Fruit fly (Drosophila melanogaster) whole organism, embryonic: ENCODE data around the gene Mbs.

Source experiments
- Bteb2 ChIP-seq: fragments of 200-800 bp; sonication (Bioruptor generic); optimal IDR thresholded peaks from 2 replicates; lab custom pipeline; 2016; ENCODE audit warnings: missing biosample characterization, missing genetic modification characterization
- CG11085 ChIP-seq: fragments of 200-800 bp; sonication (Bioruptor generic); IDR thresholded peaks from 2 replicates; pipeline ENCODE4 v1.3.6; 2022; ENCODE audit warnings: missing biosample characterization, missing genetic modification characterization
- CG11504 ChIP-seq: fragments of 200-800 bp; sonication (Bioruptor generic); optimal IDR thresholded peaks from 3 replicates; lab custom pipeline; 2019; ENCODE audit warnings: missing biosample characterization, mild to moderate bottlenecking, missing genetic modification characterization, moderate library complexity
- CG12071 ChIP-seq: fragments of 200-800 bp; sonication (Bioruptor generic); optimal IDR thresholded peaks from 3 replicates; lab custom pipeline; 2018; ENCODE audit warnings: missing biosample characterization, mild to moderate bottlenecking, missing genetic modification characterization
- CG12104 ChIP-seq: fragments of 200-800 bp; sonication (Bioruptor generic); optimal IDR thresholded peaks from 3 replicates; lab custom pipeline; 2016; ENCODE audit warnings: missing biosample characterization, missing genetic modification characterization
- CG12744 ChIP-seq: fragments of 200-800 bp; sonication (Bioruptor generic); optimal IDR thresholded peaks from 2 replicates; lab custom pipeline; 2016; ENCODE audit warnings: missing biosample characterization, missing genetic modification characterization
- CG12942 ChIP-seq: fragments of 200-800 bp; sonication (Bioruptor generic); optimal IDR thresholded peaks from 3 replicates; lab custom pipeline; 2016; ENCODE audit warnings: missing biosample characterization, missing genetic modification characterization
- CG13775 ChIP-seq: fragments of 200-800 bp; sonication (Bioruptor generic); optimal IDR thresholded peaks from 3 replicates; lab custom pipeline; 2017; ENCODE audit warnings: missing biosample characterization, mild to moderate bottlenecking, missing genetic modification characterization
- CG14710 ChIP-seq: fragments of 200-800 bp; sonication (Bioruptor generic); optimal IDR thresholded peaks from 3 replicates; lab custom pipeline; 2019; ENCODE audit warnings: missing biosample characterization, mild to moderate bottlenecking, missing genetic modification characterization, moderate library complexity
- CG15514 ChIP-seq: fragments of 200-800 bp; sonication (Bioruptor generic); optimal IDR thresholded peaks from 3 replicates; lab custom pipeline; 2017; ENCODE audit warnings: missing biosample characterization, missing genetic modification characterization, mild to moderate bottlenecking, moderate library complexity, missing genetic modification reagents
- CG17328 ChIP-seq: fragments of 200-800 bp; sonication (Bioruptor generic); IDR thresholded peaks from 2 replicates; pipeline ENCODE4 v1.3.6; 2022; ENCODE audit warnings: missing biosample characterization, missing genetic modification characterization
- CG17568 ChIP-seq: fragments of 200-800 bp; sonication (Bioruptor generic); optimal IDR thresholded peaks from 2 replicates; lab custom pipeline; 2018; ENCODE audit warnings: missing biosample characterization, mild to moderate bottlenecking, missing genetic modification characterization, moderate library complexity
- CG18011 ChIP-seq: fragments of 200-800 bp; sonication (Bioruptor generic); optimal IDR thresholded peaks from 2 replicates; lab custom pipeline; 2017; ENCODE audit warnings: missing biosample characterization, missing genetic modification characterization, mild to moderate bottlenecking, moderate library complexity, missing genotype
- CG1832 ChIP-seq: fragments of 200-800 bp; sonication (Bioruptor generic); optimal IDR thresholded peaks from 2 replicates; lab custom pipeline; 2017; ENCODE audit warnings: missing biosample characterization, mild to moderate bottlenecking, missing genetic modification characterization, inconsistent platforms
- CG33557 ChIP-seq: fragments of 200-800 bp; sonication (Bioruptor generic); optimal IDR thresholded peaks from 2 replicates; lab custom pipeline; 2019; ENCODE audit warnings: missing biosample characterization, mild to moderate bottlenecking, missing genetic modification characterization, moderate library complexity
- CG5245 ChIP-seq: fragments of 200-800 bp; sonication (Bioruptor generic); optimal IDR thresholded peaks from 3 replicates; lab custom pipeline; 2016; ENCODE audit warnings: missing biosample characterization, missing genetic modification characterization
- CG8281 ChIP-seq: fragments of 200-800 bp; sonication (Bioruptor generic); optimal IDR thresholded peaks from 2 replicates; lab custom pipeline; 2018; ENCODE audit warnings: missing biosample characterization, mild to moderate bottlenecking, missing genetic modification characterization, moderate library complexity
- CG8924 ChIP-seq: fragments of 200-800 bp; optimal IDR thresholded peaks from 3 replicates; lab custom pipeline; 2019; ENCODE audit warnings: missing biosample characterization, mild to moderate bottlenecking, missing genetic modification characterization, moderate library complexity
- CrebB ChIP-seq: fragments of 200-800 bp; sonication (Bioruptor generic); optimal IDR thresholded peaks from 3 replicates; lab custom pipeline; 2018; ENCODE audit warnings: missing biosample characterization, mild to moderate bottlenecking, missing genetic modification characterization
- Dbx ChIP-seq: fragments of 200-800 bp; sonication (Bioruptor generic); IDR thresholded peaks from 3 replicates; pipeline ENCODE4 v1.3.6; 2022; ENCODE audit warnings: missing biosample characterization, missing genetic modification characterization
- Dek ChIP-seq: fragments of 200-800 bp; sonication (Bioruptor generic); optimal IDR thresholded peaks from 3 replicates; lab custom pipeline; 2019; ENCODE audit warnings: missing biosample characterization, mild to moderate bottlenecking, missing genetic modification characterization, moderate library complexity
- Hmx ChIP-seq: fragments of 200-800 bp; sonication (Bioruptor generic); optimal IDR thresholded peaks from 2 replicates; lab custom pipeline; 2016; ENCODE audit warnings: missing biosample characterization, missing genetic modification characterization
- Meics ChIP-seq: fragments of 200-800 bp; sonication (Bioruptor generic); optimal IDR thresholded peaks from 2 replicates; lab custom pipeline; 2017; ENCODE audit warnings: missing biosample characterization, mild to moderate bottlenecking, missing genetic modification characterization
- NFAT ChIP-seq: fragments of 200-800 bp; sonication (Bioruptor generic); IDR thresholded peaks from 2 replicates; pipeline ENCODE4 v1.3.6; 2022; ENCODE audit warnings: missing biosample characterization, missing genetic modification characterization
- Opbp ChIP-seq: fragments of 200-800 bp; sonication (Bioruptor generic); IDR thresholded peaks from 3 replicates; pipeline ENCODE4 v1.3.6; 2022; ENCODE audit warnings: missing biosample characterization, missing genetic modification characterization; ENCODE audit not compliant: partially characterized antibody
- Optix ChIP-seq: fragments of 200-800 bp; sonication (Bioruptor generic); IDR thresholded peaks from 3 replicates; pipeline ENCODE4 v1.3.6; 2022; ENCODE audit warnings: missing biosample characterization, missing genetic modification characterization
- Vsx1 ChIP-seq: fragments of 200-800 bp; sonication (Bioruptor generic); optimal IDR thresholded peaks from 2 replicates; lab custom pipeline; 2017; ENCODE audit warnings: missing biosample characterization, mild to moderate bottlenecking, missing genetic modification characterization, missing genetic modification reagents
- YL-1 ChIP-seq: fragments of 200-800 bp; sonication (Bioruptor generic); optimal IDR thresholded peaks from 3 replicates; lab custom pipeline; 2017; ENCODE audit warnings: missing biosample characterization, mild to moderate bottlenecking, missing genetic modification characterization
- bowl ChIP-seq: fragments of 200-800 bp; sonication (Bioruptor generic); IDR thresholded peaks from 2 replicates; pipeline ENCODE4 v1.3.6; 2022; ENCODE audit warnings: missing biosample characterization, missing genetic modification characterization
- cato ChIP-seq: fragments of 200-800 bp; sonication (Bioruptor generic); optimal IDR thresholded peaks from 2 replicates; lab custom pipeline; 2016; ENCODE audit warnings: missing biosample characterization, missing genetic modification characterization, borderline replicate concordance
- cg ChIP-seq: fragments of 200-800 bp; sonication (Bioruptor generic); optimal IDR thresholded peaks from 3 replicates; lab custom pipeline; 2019; ENCODE audit warnings: missing biosample characterization, mild to moderate bottlenecking, missing genetic modification characterization, moderate library complexity
- gfzf ChIP-seq: fragments of 200-800 bp; sonication (Bioruptor generic); optimal IDR thresholded peaks from 2 replicates; lab custom pipeline; 2016; ENCODE audit warnings: missing biosample characterization, mild to moderate bottlenecking, missing genetic modification characterization, moderate library complexity
- hb ChIP-seq: fragments of 200-800 bp; sonication (Bioruptor generic); IDR thresholded peaks from 3 replicates; pipeline ENCODE4 v1.3.6; 2022; ENCODE audit warnings: missing biosample characterization, missing genetic modification characterization; ENCODE audit not compliant: partially characterized antibody
- kay ChIP-seq: fragments of 200-800 bp; sonication (Bioruptor generic); optimal IDR thresholded peaks from 2 replicates; lab custom pipeline; 2016; ENCODE audit warnings: missing biosample characterization, missing genetic modification characterization
- lab ChIP-seq: fragments of 200-800 bp; sonication (Bioruptor generic); optimal IDR thresholded peaks from 3 replicates; lab custom pipeline; 2017; ENCODE audit warnings: missing biosample characterization, missing genetic modification characterization, mild to moderate bottlenecking, moderate library complexity, missing genetic modification reagents
- peb ChIP-seq: fragments of 200-800 bp; sonication (Bioruptor generic); IDR thresholded peaks from 2 replicates; pipeline ENCODE4 v1.3.6; 2022; ENCODE audit warnings: missing biosample characterization, missing genetic modification characterization
- prd ChIP-seq, 3 experiments: fragments of >200 bp in 2 of 3; fragments of 200-800 bp in 1 of 3; sonication (Bioruptor generic) in 1 of 3; optimal IDR thresholded peaks in 2 of 3; IDR thresholded peaks in 1 of 3; 2 replicates in 2 of 3; 3 replicates in 1 of 3; pipeline versions ENCODE4 v1.3.6 to Lab custom; 2017 to 2022; ENCODE audit warnings: missing biosample characterization in 1 of 3, missing genetic modification characterization in 1 of 3
- repo ChIP-seq: fragments of 200-800 bp; sonication (Bioruptor generic); optimal IDR thresholded peaks from 2 replicates; lab custom pipeline; 2016; ENCODE audit warnings: missing biosample characterization, missing genetic modification characterization
- salm ChIP-seq: fragments of 200-800 bp; sonication (Bioruptor generic); optimal IDR thresholded peaks from 2 replicates; lab custom pipeline; 2018; ENCODE audit warnings: missing biosample characterization, mild to moderate bottlenecking, missing genetic modification characterization
- sqz ChIP-seq: fragments of 200-800 bp; sonication (Bioruptor generic); optimal IDR thresholded peaks from 3 replicates; lab custom pipeline; 2018; ENCODE audit warnings: missing biosample characterization, mild to moderate bottlenecking, missing genetic modification characterization
- ssp ChIP-seq: fragments of 200-800 bp; sonication (Bioruptor generic); IDR thresholded peaks from 2 replicates; pipeline ENCODE4 v1.3.6; 2022; ENCODE audit warnings: missing biosample characterization, missing genetic modification characterization
- sug ChIP-seq: fragments of 200-800 bp; optimal IDR thresholded peaks from 2 replicates; lab custom pipeline; 2019; ENCODE audit warnings: missing biosample characterization, mild to moderate bottlenecking, missing genetic modification characterization, moderate library complexity
- tio ChIP-seq: fragments of 200-800 bp; sonication (Bioruptor generic); optimal IDR thresholded peaks from 2 replicates; lab custom pipeline; 2017; ENCODE audit warnings: missing biosample characterization, missing genetic modification characterization, inconsistent platforms
- trem ChIP-seq: fragments of 200-800 bp; optimal IDR thresholded peaks from 3 replicates; lab custom pipeline; 2019; ENCODE audit warnings: missing biosample characterization, mild to moderate bottlenecking, missing genetic modification characterization, moderate library complexity
- twi ChIP-seq: fragments of 200-800 bp; optimal IDR thresholded peaks from 2 replicates; lab custom pipeline; 2019; ENCODE audit warnings: missing biosample characterization, mild to moderate bottlenecking, missing genetic modification characterization, moderate library complexity
- z ChIP-seq: fragments of 200-800 bp; sonication (Bioruptor generic); IDR thresholded peaks from 3 replicates; pipeline ENCODE4 v1.3.6; 2022; ENCODE audit warnings: missing biosample characterization, missing genetic modification characterization
- zen2 ChIP-seq: fragments of 200-800 bp; sonication (Bioruptor generic); IDR thresholded peaks from 3 replicates; pipeline ENCODE4 v1.3.6; 2022; ENCODE audit warnings: missing biosample characterization, missing genetic modification characterization; ENCODE audit not compliant: partially characterized antibody

The Mbs gene

DNA sequence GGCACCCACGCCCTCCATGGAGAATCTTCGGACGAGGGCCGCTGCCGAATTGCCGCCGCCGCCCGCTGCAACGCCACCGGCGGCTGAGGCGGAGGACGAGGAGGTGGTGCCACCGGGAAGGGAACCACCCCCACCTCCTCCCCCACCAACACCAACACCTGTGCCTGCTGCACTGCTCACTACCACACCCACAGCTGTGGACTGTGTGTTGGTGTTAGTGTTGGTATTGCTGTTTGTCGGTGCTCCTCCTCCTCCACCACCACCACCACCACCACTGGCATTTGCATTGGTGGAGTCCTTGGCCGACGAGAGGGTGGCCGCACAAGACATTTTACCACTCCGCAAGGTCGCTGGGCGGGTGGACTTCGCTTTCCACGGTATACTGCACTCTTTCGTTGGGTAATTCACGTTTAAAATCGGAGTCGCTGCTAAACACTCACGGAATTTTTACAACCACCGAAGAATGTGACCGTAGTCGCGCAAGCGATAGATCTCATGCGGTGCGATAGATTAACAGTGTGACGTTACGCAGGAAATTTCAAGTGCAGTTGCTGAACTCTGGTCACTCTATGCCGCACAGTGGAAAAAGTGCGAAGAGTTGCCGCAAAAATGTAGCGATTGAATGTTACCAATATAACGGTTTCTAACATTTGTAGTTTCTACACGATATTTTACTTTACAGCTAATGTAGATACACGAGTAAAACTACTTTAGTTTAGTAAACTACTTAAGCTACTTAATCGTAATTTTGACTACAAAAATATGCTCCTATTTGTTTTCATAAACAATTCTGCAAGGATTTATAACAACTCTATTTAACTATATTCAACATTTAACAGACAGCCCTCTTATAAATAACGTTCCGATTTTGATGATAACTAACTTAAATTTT is 40.2 kb upstream of the Mbs start, which contains the start of gene mib1 (continued):
- TF ChIP-seq Opbp (GFP tag; lab: Robert Waterston, UW): peak; percentile 95
- TF ChIP-seq salm: no peak
- TF ChIP-seq twi (tag; lab: Kevin White, UChicago): peak; percentile 19
- TF ChIP-seq repo (GFP tag; lab: Kevin White, UChicago): no peak
- TF ChIP-seq CG11504 (tag; lab: Kevin White, UChicago): peak; percentile 55
- TF ChIP-seq Optix: no peak
- no peak for TF ChIP-seq CG5245 (GFP tag; lab: Kevin White, UChicago)
- no peak for TF ChIP-seq z (GFP tag; lab: Robert Waterston, UW)
- TF ChIP-seq Hmx: no peak
- TF ChIP-seq Bteb2 (GFP tag; lab: Kevin White, UChicago): no peak
- TF ChIP-seq bowl (GFP tag; lab: Robert Waterston, UW): no peak
- TF ChIP-seq sqz: no peak
- peak; percentile 42 for TF ChIP-seq CG8924
- peak; percentile 62 for TF ChIP-seq Dek (tag; lab: Kevin White, UChicago)
- TF ChIP-seq CG11085: no peak
- peak; percentile 75 for TF ChIP-seq sug (tag; lab: Kevin White, UChicago)
- TF ChIP-seq CG15514: peak; percentile 71
- TF ChIP-seq kay (GFP tag; lab: Kevin White, UChicago): no peak
- TF ChIP-seq CG12942 (GFP tag; lab: Kevin White, UChicago): no peak
- TF ChIP-seq CG17328 (GFP tag; lab: Robert Waterston, UW): peak; percentile 56
- no peak for TF ChIP-seq CG13775
- no peak for TF ChIP-seq prd (optimal IDR thresholded peaks at IDR 0.05; lab: Kevin White, UChicago)
- 0 out of 3 replicates have a peak, but pooled peaks have one; percentile 33 for TF ChIP-seq prd (GFP tag; IDR thresholded peaks at IDR 0.05; lab: Robert Waterston, UW)
- peak; percentile 13 for TF ChIP-seq Meics
- no peak for TF ChIP-seq Vsx1 (GFP tag; lab: Kevin White, UChicago)
- TF ChIP-seq trem (tag; lab: Kevin White, UChicago): peak; percentile 89
- TF ChIP-seq CG1832: no peak
- peak; percentile 12 for TF ChIP-seq CG33557
- TF ChIP-seq CG17568: no peak
- TF ChIP-seq CG12071 (GFP tag; lab: Kevin White, UChicago): peak; percentile 39
- TF ChIP-seq gfzf (GFP tag; lab: Kevin White, UChicago): peak; percentile 97
- peak; percentile 75 for TF ChIP-seq NFAT (GFP tag; lab: Robert Waterston, UW)
- TF ChIP-seq YL-1 (GFP tag; lab: Kevin White, UChicago): peak; percentile 91
- TF ChIP-seq CG12104: no peak
- peak; percentile 59 for TF ChIP-seq lab (GFP tag; lab: Kevin White, UChicago)
- TF ChIP-seq cato (GFP tag; lab: Kevin White, UChicago): no peak
- TF ChIP-seq CG8281: no peak
- TF ChIP-seq CG18011: no peak
- no peak; the same call in none of the 3 replicates for TF ChIP-seq zen2 (GFP tag; lab: Robert Waterston, UW)
- TF ChIP-seq CG14710: peak; percentile 91
- TF ChIP-seq CrebB (tag; lab: Kevin White, UChicago): peak; percentile 74
- TF ChIP-seq tio (GFP tag; lab: Kevin White, UChicago): no peak
- no peak for TF ChIP-seq peb (GFP tag; lab: Robert Waterston, UW)
- no peak for TF ChIP-seq ssp (GFP tag; lab: Robert Waterston, UW)
- no peak for TF ChIP-seq CG12744 (GFP tag; lab: Kevin White, UChicago)
- TF ChIP-seq cg (GFP tag; lab: Kevin White, UChicago): peak; percentile 98
- TF ChIP-seq Dbx: 0 out of 3 replicates have a peak, but pooled peaks have one; percentile 5
- peak; percentile 84 for TF ChIP-seq hb (GFP tag; lab: Robert Waterston, UW)
